ENCODE assay signal across 2 worm cellular contexts in the genomic region with DNA sequence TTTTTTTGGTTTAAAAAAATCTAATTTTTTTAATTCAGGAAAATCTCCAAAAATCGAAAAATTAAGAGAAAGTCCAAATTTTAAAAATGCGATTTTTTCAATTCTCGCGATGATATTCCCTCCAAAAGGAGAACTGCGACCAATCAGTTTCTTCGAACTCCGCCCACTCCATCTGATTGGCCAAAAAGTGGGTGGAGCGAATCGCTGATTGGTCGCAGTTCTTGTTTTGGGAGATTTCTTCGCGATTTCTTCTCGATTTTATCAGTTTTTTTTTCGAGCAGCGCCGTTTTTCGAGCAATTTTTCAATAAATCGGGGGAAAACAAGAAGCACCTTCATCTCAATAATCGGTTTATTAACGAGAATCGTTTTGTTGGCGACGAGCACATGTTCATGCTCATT.
A peak's percentile ranks its signal among the peaks of the same experiment; 100 is the strongest.
TF ChIP-seq lines count a peak whose summit lies in the region.

No protein-coding gene starts in this region.

TF ChIP-seq in whole organism, L3 larva, 47 proteins besides CTCF, POLR2A, EP300 and RAD21:
- TF ChIP-seq nfya-1 (tag; optimal IDR thresholded peaks at IDR 0.05; lab: Kevin White, UChicago; ENCODE audit: insufficient read depth) (peak; percentile 83), fos-1 (tag; optimal IDR thresholded peaks at IDR 0.05; lab: Kevin White, UChicago) (no peak), zag-1 (tag; optimal IDR thresholded peaks at IDR 0.05; lab: Kevin White, UChicago) (no peak), ZK546.5 (tag; optimal IDR thresholded peaks at IDR 0.05; lab: Kevin White, UChicago) (no peak)

TF ChIP-seq in whole organism, late embryonic, 69 proteins besides CTCF, POLR2A, EP300 and RAD21:
- TF ChIP-seq nfya-1 (tag; optimal IDR thresholded peaks at IDR 0.05; lab: Kevin White, UChicago) (peak; percentile 91), ceh-45 (GFP tag; IDR thresholded peaks at IDR 0.05; lab: Robert Waterston, UW) (no peak)

Comparison
In these comparisons a context has a peak if more than half of its experiments do, and no peak if none do; other contexts are left out.
1. Of the 9 proteins assayed by ChIP-seq in both whole organism, late embryonic and whole organism, L3 larva: peak only in whole organism, late embryonic: none; only in whole organism, L3 larva: none; in both: nfya-1; in neither: 8.